Worm (Caenorhabditis elegans) whole organism, late embryonic: ENCODE measurements around the gene C33A12.19.

Source experiments
- C08G9.2 ChIP-seq: sonication (generic microtip); optimal IDR thresholded peaks from 2 replicates; lab custom pipeline; 2016; ENCODE audit warnings: mild to moderate bottlenecking, missing genetic modification characterization, moderate library complexity, missing compliant biosample characterization
- C38D4.7 ChIP-seq: fragments of 200-800 bp; sonication (Bioruptor generic); optimal IDR thresholded peaks from 2 replicates; lab custom pipeline; 2018; ENCODE audit warnings: mild to moderate bottlenecking, missing genetic modification characterization, moderate library complexity, missing compliant biosample characterization
- F13H6.1 ChIP-seq: sonication (generic microtip); optimal IDR thresholded peaks from 2 replicates; lab custom pipeline; 2016; ENCODE audit warnings: missing genetic modification characterization, missing compliant biosample characterization
- Y22D7AL.16 ChIP-seq: sonication (generic microtip); optimal IDR thresholded peaks from 2 replicates; lab custom pipeline; 2016; ENCODE audit warnings: missing genetic modification characterization, missing compliant biosample characterization
- ama-1 ChIP-seq: fragments of 150-350 bp; optimal IDR thresholded peaks from 2 replicates; lab custom pipeline; 2014
- ceh-18 ChIP-seq: sonication (generic microtip); optimal IDR thresholded peaks from 2 replicates; lab custom pipeline; 2016; ENCODE audit warnings: missing genetic modification characterization, missing compliant biosample characterization
- ceh-24 ChIP-seq: sonication (generic microtip); optimal IDR thresholded peaks from 2 replicates; lab custom pipeline; 2016; ENCODE audit warnings: mild to moderate bottlenecking, missing genetic modification characterization, missing compliant biosample characterization
- ceh-31 ChIP-seq: sonication (generic microtip); optimal IDR thresholded peaks from 2 replicates; lab custom pipeline; 2016; ENCODE audit warnings: missing genetic modification characterization, missing compliant biosample characterization
- ceh-34 ChIP-seq: sonication (generic microtip); optimal IDR thresholded peaks from 2 replicates; lab custom pipeline; 2016; ENCODE audit warnings: mild to moderate bottlenecking, missing genetic modification characterization, missing compliant biosample characterization
- ceh-48 ChIP-seq: sonication (generic microtip); optimal IDR thresholded peaks from 2 replicates; lab custom pipeline; 2016; ENCODE audit warnings: missing genetic modification characterization, inconsistent platforms, missing compliant biosample characterization
- ceh-6 ChIP-seq: fragments of 200-800 bp; sonication (Bioruptor generic); optimal IDR thresholded peaks from 2 replicates; lab custom pipeline; 2018; ENCODE audit warnings: mild to moderate bottlenecking, missing genetic modification characterization, missing compliant biosample characterization
- ceh-9 ChIP-seq: sonication (generic microtip); optimal IDR thresholded peaks from 2 replicates; lab custom pipeline; 2016; ENCODE audit warnings: mild to moderate bottlenecking, missing genetic modification characterization, inconsistent platforms, missing compliant biosample characterization
- dmd-4 ChIP-seq: sonication (generic microtip); optimal IDR thresholded peaks from 2 replicates; lab custom pipeline; 2016; ENCODE audit warnings: borderline replicate concordance, missing genetic modification characterization, missing compliant biosample characterization
- elt-2 ChIP-seq: sonication (generic microtip); optimal IDR thresholded peaks from 2 replicates; lab custom pipeline; 2016; ENCODE audit warnings: missing genetic modification reagents, missing genetic modification characterization, missing compliant biosample characterization
- fkh-10 ChIP-seq: fragments of 150-350 bp; optimal IDR thresholded peaks from 2 replicates; lab custom pipeline; 2014; ENCODE audit warnings: missing biosample characterization, missing genetic modification reagents, missing genetic modification characterization
- hlh-30 ChIP-seq: sonication (generic microtip); optimal IDR thresholded peaks from 2 replicates; lab custom pipeline; 2017; ENCODE audit warnings: antibody characterized with exemption, missing genetic modification characterization, missing compliant biosample characterization; ENCODE audit not compliant: insufficient read depth
- hlh-6 ChIP-seq: sonication (generic microtip); optimal IDR thresholded peaks from 2 replicates; lab custom pipeline; 2016; ENCODE audit warnings: missing genotype, missing genetic modification characterization, missing compliant biosample characterization
- madf-2 ChIP-seq: sonication (generic microtip); optimal IDR thresholded peaks from 2 replicates; lab custom pipeline; 2017; ENCODE audit warnings: missing genetic modification characterization, missing compliant biosample characterization
- mec-3 ChIP-seq: sonication (generic microtip); optimal IDR thresholded peaks from 2 replicates; lab custom pipeline; 2016; ENCODE audit warnings: borderline replicate concordance, missing genetic modification characterization, missing compliant biosample characterization
- nfya-1 ChIP-seq: sonication (generic microtip); optimal IDR thresholded peaks from 2 replicates; lab custom pipeline; 2017; ENCODE audit warnings: missing genetic modification characterization, mild to moderate bottlenecking, missing compliant biosample characterization, antibody characterized with exemption, moderate library complexity
- nhr-11 ChIP-seq: fragments of 150-350 bp; optimal IDR thresholded peaks from 2 replicates; lab custom pipeline; 2014; ENCODE audit warnings: missing biosample characterization, missing genetic modification characterization
- nhr-232 ChIP-seq: sonication (generic microtip); optimal IDR thresholded peaks from 2 replicates; lab custom pipeline; 2016; ENCODE audit warnings: missing genetic modification characterization, missing compliant biosample characterization
- pha-4 ChIP-seq: fragments of 150-350 bp; optimal IDR thresholded peaks from 2 replicates; lab custom pipeline; 2018; ENCODE audit warnings: missing biosample characterization, missing genetic modification reagents, missing genetic modification characterization
- rnt-1 ChIP-seq: sonication (generic microtip); optimal IDR thresholded peaks from 2 replicates; lab custom pipeline; 2016; ENCODE audit warnings: missing genetic modification characterization, missing compliant biosample characterization
- sdc-2 ChIP-seq: sonication (generic microtip); optimal IDR thresholded peaks from 2 replicates; lab custom pipeline; 2016; ENCODE audit warnings: missing genotype, missing genetic modification characterization, missing compliant biosample characterization
- sox-2 ChIP-seq: fragments of 200-800 bp; sonication (Bioruptor generic); IDR thresholded peaks from 2 replicates; pipeline ENCODE4 v1.3.6; 2022; ENCODE audit warnings: missing genetic modification reagents, missing genetic modification characterization, missing compliant biosample characterization
- syd-9 ChIP-seq: sonication (generic microtip); optimal IDR thresholded peaks from 2 replicates; lab custom pipeline; 2016; ENCODE audit warnings: mild to moderate bottlenecking, missing genetic modification characterization, moderate library complexity, missing compliant biosample characterization
- tbx-7 ChIP-seq: sonication (generic microtip); optimal IDR thresholded peaks from 2 replicates; lab custom pipeline; 2016; ENCODE audit warnings: missing genotype, missing genetic modification characterization, missing compliant biosample characterization
- ttx-3 ChIP-seq: sonication (generic microtip); optimal IDR thresholded peaks from 2 replicates; lab custom pipeline; 2016; ENCODE audit warnings: missing genetic modification reagents, missing genetic modification characterization, missing compliant biosample characterization
- unc-3 ChIP-seq, 2 experiments: fragments of 200-800 bp in 1 of 2; sonication (Bioruptor generic) in 1 of 2; sonication (generic microtip) in 1 of 2; conservative IDR thresholded peaks in 1 of 2; optimal IDR thresholded peaks in 1 of 2; 2 replicates each; pipeline versions ENCODE4 v1.3.6 to Lab custom; 2016 to 2022; ENCODE audit warnings: missing compliant biosample characterization in 2 of 2, missing genetic modification characterization in 2 of 2, missing genetic modification reagents in 1 of 2
- unc-42 ChIP-seq: sonication (generic microtip); optimal IDR thresholded peaks from 2 replicates; lab custom pipeline; 2016; ENCODE audit warnings: missing genotype, missing genetic modification characterization, missing compliant biosample characterization
- unc-55 ChIP-seq: sonication (generic microtip); optimal IDR thresholded peaks from 2 replicates; lab custom pipeline; 2017; ENCODE audit warnings: missing biosample characterization, missing genetic modification reagents, missing genetic modification characterization

The C33A12.19 gene

DNA sequence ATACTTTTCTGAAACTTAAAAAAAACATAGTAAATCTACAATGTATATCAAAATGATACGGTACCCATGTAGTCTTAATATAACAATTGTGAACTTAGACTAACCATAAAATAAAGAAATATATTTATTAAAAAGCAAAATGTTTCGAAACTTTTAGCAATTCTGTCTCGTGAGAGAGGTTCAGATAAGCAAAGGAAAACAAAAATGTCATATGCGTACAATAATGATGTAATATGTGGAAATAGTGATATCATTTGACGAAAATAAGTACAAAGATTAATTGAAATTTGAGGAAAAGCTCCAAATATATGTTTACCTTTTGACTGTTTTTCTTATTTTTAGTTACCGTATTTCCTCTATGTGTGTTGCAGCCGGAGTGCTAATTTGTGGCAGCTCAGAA is 2.7 kb upstream of the C33A12.19 start:
- TF ChIP-seq sox-2 (GFP tag; lab: Robert Waterston, UW), result no peak
- no peak for TF ChIP-seq rnt-1 (tag; lab: Kevin White, UChicago)
- no peak for TF ChIP-seq syd-9 (tag; lab: Kevin White, UChicago)
- no peak for TF ChIP-seq hlh-6
- TF ChIP-seq nfya-1 (tag; lab: Kevin White, UChicago), result no peak
- TF ChIP-seq ceh-9 (tag; lab: Kevin White, UChicago), result no peak
- no peak for TF ChIP-seq Y22D7AL.16 (tag; lab: Kevin White, UChicago)
- TF ChIP-seq nhr-232, result no peak
- no peak for TF ChIP-seq unc-3 (GFP tag; conservative IDR thresholded peaks at IDR 0.05; lab: Robert Waterston, UW)
- TF ChIP-seq unc-3 (tag; optimal IDR thresholded peaks at IDR 0.05; lab: Kevin White, UChicago), result no peak

- no peak for TF ChIP-seq elt-2 (tag; lab: Kevin White, UChicago)
- TF ChIP-seq ttx-3 (tag; lab: Kevin White, UChicago), result no peak
- TF ChIP-seq pha-4 (tag; lab: Kevin White, UChicago), result no peak
- no peak for TF ChIP-seq C38D4.7
- no peak for TF ChIP-seq sdc-2 (tag; lab: Kevin White, UChicago)
- no peak for TF ChIP-seq mec-3 (tag; lab: Kevin White, UChicago)
- TF ChIP-seq ceh-34 (tag; lab: Kevin White, UChicago), result no peak
- TF ChIP-seq tbx-7 (tag; lab: Kevin White, UChicago), result no peak
- TF ChIP-seq syd-9 (tag; lab: Kevin White, UChicago), result no peak
- no peak for TF ChIP-seq dmd-4 (tag; lab: Kevin White, UChicago)
- no peak for TF ChIP-seq C08G9.2 (tag; lab: Kevin White, UChicago)
Measured at ce11 chrIV:9518608-9519007, 1.8 kb downstream of the C33A12.19 start, which contains the start of gene nlp-35. nlp-35 (minus strand) TSS chrIV:9518926.

DNA sequence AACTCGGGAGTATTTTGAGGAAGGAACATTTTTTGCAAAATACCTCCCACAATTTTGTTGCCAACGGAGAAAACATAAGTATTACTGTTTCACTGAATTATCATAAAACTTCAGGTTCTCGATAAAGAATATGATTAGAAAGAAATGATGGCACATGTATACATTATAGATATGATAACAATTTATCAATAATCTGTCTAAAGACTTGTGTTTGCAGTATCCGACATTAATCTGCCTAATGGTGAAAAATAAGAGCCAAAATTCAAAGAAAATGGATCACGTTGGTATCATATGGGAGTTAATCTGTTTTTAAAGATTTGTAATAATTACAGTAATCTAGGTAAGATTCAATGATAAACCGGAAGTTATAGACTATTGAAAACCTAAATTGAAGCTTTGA is 3.8 kb downstream of the C33A12.19 start:
- TF ChIP-seq unc-55, result no peak
- TF ChIP-seq ceh-34 (tag; lab: Kevin White, UChicago), result no peak
- peak; percentile 52 for TF ChIP-seq elt-2 (tag; lab: Kevin White, UChicago)

DNA sequence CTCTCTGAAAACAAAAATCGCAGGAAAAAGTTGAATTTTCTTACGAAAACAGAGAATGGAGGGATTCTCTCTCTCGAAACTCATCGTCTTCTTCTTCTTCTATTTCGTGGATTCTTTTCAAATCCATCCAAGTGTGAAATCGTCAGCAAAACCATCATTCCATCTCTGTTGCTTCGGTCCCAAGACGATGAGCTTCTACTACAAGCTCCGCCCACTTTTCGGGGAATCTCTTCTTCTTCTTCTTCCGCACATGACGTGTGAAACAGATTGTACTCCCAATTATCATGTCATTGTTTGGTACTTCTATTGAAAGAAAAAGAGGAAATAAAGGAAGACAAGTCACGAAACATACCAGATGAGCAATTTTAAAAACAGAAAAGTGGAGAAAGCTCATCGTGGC is 6.3 kb downstream of the C33A12.19 start:
- TF ChIP-seq ceh-31, result peak; percentile 52
- TF ChIP-seq fkh-10 (GFP tag; lab: Kevin White, UChicago), result no peak
- TF ChIP-seq, all 69 proteins: peak for 1

- TF ChIP-seq unc-42 (tag; lab: Kevin White, UChicago), result peak; percentile 60
- no peak for TF ChIP-seq C38D4.7
- no peak for TF ChIP-seq ceh-18
- TF ChIP-seq hlh-30 (tag; lab: Kevin White, UChicago), result no peak
Measured at ce11 chrIV:9524849-9525460, 8.2 kb downstream of the C33A12.19 start, which contains the start of gene ndua-5. ndua-5 (minus strand) TSS chrIV:9524899.

ce11 chrIV:9525682-9526416 is 9.1 kb downstream of the C33A12.19 start, which contains the start of gene elo-1:
elo-1 (plus strand) TSS chrIV:9526366.
- TF ChIP-seq ama-1 (lab: Kevin White, UChicago) (no peak), ceh-6 (GFP tag; lab: Kevin White, UChicago) (no peak), nhr-232 (no peak), rnt-1 (tag; lab: Kevin White, UChicago) (no peak), ceh-24 (tag; lab: Kevin White, UChicago) (no peak), ceh-48 (tag; lab: Kevin White, UChicago) (no peak), madf-2 (no peak), unc-42 (tag; lab: Kevin White, UChicago) (no peak), nhr-11 (no peak), F13H6.1 (tag; lab: Kevin White, UChicago) (no peak), hlh-6 (no peak)
